Worm (Caenorhabditis elegans) whole organism, midembryonic: Measurements from ENCODE around the gene ugt-42.

Experiments
- ztf-23 ChIP-seq: fragments of 200-800 bp; sonication (Bioruptor generic); IDR thresholded peaks from 2 replicates; pipeline ENCODE4 v1.3.6; 2022; ENCODE audit warnings: missing genetic modification reagents, missing genetic modification characterization, missing compliant biosample characterization
- ztf-29 ChIP-seq: fragments of 200-800 bp; sonication (Bioruptor generic); IDR thresholded peaks from 2 replicates; pipeline ENCODE4 v1.3.6; 2022; ENCODE audit warnings: missing genetic modification reagents, missing genetic modification characterization, missing compliant biosample characterization

DNA sequence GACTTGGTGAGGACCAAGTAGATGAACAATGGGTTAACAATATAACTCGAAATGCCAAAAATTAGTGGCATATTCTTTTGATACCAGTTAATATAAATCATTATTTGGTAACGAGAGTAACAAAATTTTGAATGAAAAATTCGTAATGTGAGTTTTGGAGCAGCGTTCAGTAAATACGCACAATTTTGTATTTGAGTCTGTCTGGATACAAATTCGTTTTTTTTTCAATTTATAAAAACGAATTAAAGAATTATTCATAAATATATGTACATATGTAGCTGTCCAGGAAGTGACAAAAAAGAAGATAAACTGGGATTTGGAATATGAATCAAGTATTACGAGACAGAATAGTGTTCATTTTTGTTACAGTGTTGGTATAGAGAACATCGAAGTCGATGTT lies 6.0 kb downstream of the ugt-42 start, which contains the start of gene srj-5:
- TF ChIP-seq ztf-29 (GFP tag; lab: Robert Waterston, UW), result no peak
- no peak for TF ChIP-seq ztf-23
